Worm (Caenorhabditis elegans) whole organism, mixed stage, embryonic: ENCODE results near the gene snr-4.

Source experiments
- cnd-1 ChIP-seq: fragments of 200-800 bp; sonication (Bioruptor generic); optimal IDR thresholded peaks from 2 replicates; lab custom pipeline; 2018; ENCODE audit warnings: mild to moderate bottlenecking, missing genetic modification characterization, missing compliant biosample characterization
- elt-3 ChIP-seq: fragments of 150-350 bp; optimal IDR thresholded peaks from 2 replicates; lab custom pipeline; 2014; ENCODE audit warnings: missing biosample characterization, missing genetic modification characterization

DNA sequence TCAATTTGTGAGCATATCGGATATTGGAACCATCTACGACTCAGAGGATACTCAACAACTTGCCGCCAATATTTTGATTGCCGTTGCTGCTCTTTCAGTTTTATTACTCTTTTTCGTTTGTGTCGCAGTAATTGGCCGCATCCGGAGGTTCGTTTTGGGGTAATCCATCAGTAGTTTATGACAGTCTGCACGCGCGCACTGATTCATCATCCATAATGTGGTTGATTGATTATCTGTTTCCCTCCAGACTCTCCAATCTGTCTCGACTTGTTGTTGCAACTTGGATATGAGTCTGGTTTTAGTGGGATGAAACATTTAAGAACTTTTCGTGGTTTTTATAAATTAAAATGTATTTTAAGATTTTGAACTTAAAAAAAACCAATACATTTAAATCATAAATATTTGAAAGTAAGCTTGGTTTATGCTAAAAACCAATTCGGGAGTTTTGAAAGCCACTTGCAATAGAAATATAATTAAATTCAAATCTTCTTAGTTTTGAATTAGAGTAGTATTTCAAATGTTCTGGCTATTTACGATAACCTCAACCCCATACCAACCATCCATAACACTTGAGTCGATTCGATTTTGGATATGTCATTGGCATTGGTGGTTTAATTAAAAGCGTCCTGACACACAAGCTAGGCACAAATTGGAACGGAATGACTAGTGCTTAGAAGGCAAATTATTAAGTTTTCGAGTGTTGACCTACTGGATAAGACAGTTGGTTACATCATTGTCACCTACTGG lies 19.3 kb downstream of the snr-4 start:
- TF ChIP-seq cnd-1 (tag; lab: Kevin White, UChicago) (no peak), elt-3 (no peak)
